Fruit fly (Drosophila melanogaster) whole organism, embryonic: ENCODE measurements around the gene Vajk1.
A peak's percentile ranks its signal among the peaks of the same experiment; 100 is the strongest.

Experiments
- Abd-B ChIP-seq: fragments of 200-800 bp; sonication (Bioruptor generic); optimal IDR thresholded peaks from 2 replicates; lab custom pipeline; 2018; ENCODE audit warnings: missing biosample characterization, mild to moderate bottlenecking, missing genetic modification characterization, moderate library complexity
- Blimp-1 ChIP-seq: fragments of 200-800 bp; sonication (Bioruptor generic); optimal IDR thresholded peaks from 3 replicates; lab custom pipeline; 2018; ENCODE audit warnings: missing biosample characterization, missing genetic modification characterization, mild to moderate bottlenecking, moderate library complexity, missing genetic modification reagents
- CG10366 ChIP-seq: fragments of 200-800 bp; sonication (Bioruptor generic); IDR thresholded peaks from 2 replicates; pipeline ENCODE4 v1.3.6; 2022; ENCODE audit warnings: missing biosample characterization, missing genetic modification characterization
- CG11247 ChIP-seq: fragments of 200-800 bp; sonication (Bioruptor generic); IDR thresholded peaks from 2 replicates; pipeline ENCODE4 v1.3.6; 2022; ENCODE audit warnings: missing biosample characterization, missing genetic modification characterization
- CG11456 ChIP-seq: fragments of 200-800 bp; sonication (Bioruptor generic); IDR thresholded peaks from 3 replicates; pipeline ENCODE4 v1.3.6; 2022; ENCODE audit warnings: missing biosample characterization, missing genetic modification characterization
- CG16863 ChIP-seq: fragments of 200-800 bp; sonication (Bioruptor generic); optimal IDR thresholded peaks from 3 replicates; lab custom pipeline; 2016; ENCODE audit warnings: missing biosample characterization, missing genetic modification characterization
- CG18011 ChIP-seq: fragments of 200-800 bp; sonication (Bioruptor generic); optimal IDR thresholded peaks from 2 replicates; lab custom pipeline; 2017; ENCODE audit warnings: missing biosample characterization, missing genetic modification characterization, mild to moderate bottlenecking, moderate library complexity, missing genotype
- CG3065 ChIP-seq: fragments of 200-800 bp; sonication (Bioruptor generic); optimal IDR thresholded peaks from 2 replicates; lab custom pipeline; 2016; ENCODE audit warnings: missing biosample characterization, missing genetic modification characterization
- CG4730 ChIP-seq: fragments of 200-800 bp; sonication (Bioruptor generic); IDR thresholded peaks from 2 replicates; pipeline ENCODE4 v1.3.6; 2022; ENCODE audit warnings: missing biosample characterization, missing genetic modification characterization
- CG8388 ChIP-seq: fragments of 200-800 bp; sonication (Bioruptor generic); optimal IDR thresholded peaks from 2 replicates; lab custom pipeline; 2019; ENCODE audit warnings: missing biosample characterization, mild to moderate bottlenecking, missing genetic modification characterization, moderate library complexity
- CoRest ChIP-seq: fragments of 200-800 bp; sonication (Bioruptor generic); optimal IDR thresholded peaks from 3 replicates; lab custom pipeline; 2018; ENCODE audit warnings: missing biosample characterization, mild to moderate bottlenecking, missing genetic modification characterization, moderate library complexity
- Deaf1 ChIP-seq: fragments of 200-800 bp; optimal IDR thresholded peaks from 3 replicates; lab custom pipeline; 2019; ENCODE audit warnings: missing biosample characterization, mild to moderate bottlenecking, missing genetic modification characterization, moderate library complexity
- Dip3 ChIP-seq: fragments of 200-800 bp; sonication (Bioruptor generic); optimal IDR thresholded peaks from 3 replicates; lab custom pipeline; 2016; ENCODE audit warnings: missing biosample characterization, missing genetic modification characterization
- Drgx ChIP-seq: fragments of 200-800 bp; sonication (Bioruptor generic); IDR thresholded peaks from 2 replicates; pipeline ENCODE4 v1.3.6; 2022; ENCODE audit warnings: missing biosample characterization, missing genetic modification characterization
- E2f1 ChIP-seq: fragments of 200-800 bp; sonication (Bioruptor generic); IDR thresholded peaks from 2 replicates; pipeline ENCODE4 v1.3.6; 2022; ENCODE audit warnings: missing biosample characterization, missing genetic modification characterization
- Elba2 ChIP-seq: fragments of 200-800 bp; sonication (Bioruptor generic); optimal IDR thresholded peaks from 3 replicates; lab custom pipeline; 2016; ENCODE audit warnings: missing biosample characterization, missing genetic modification characterization
- Ets65A ChIP-seq: fragments of 200-800 bp; sonication (Bioruptor generic); peaks from one replicate; lab custom pipeline; 2016; ENCODE audit warnings: missing biosample characterization, missing genetic modification characterization
- Lpt ChIP-seq: fragments of >200 bp; optimal IDR thresholded peaks from 2 replicates; lab custom pipeline; 2018; ENCODE audit warnings: missing biosample characterization, missing genetic modification characterization
- NC2β ChIP-seq: fragments of 200-800 bp; sonication (Bioruptor generic); optimal IDR thresholded peaks from 2 replicates; lab custom pipeline; 2016; ENCODE audit warnings: missing biosample characterization, missing genetic modification characterization
- Optix ChIP-seq: fragments of 200-800 bp; sonication (Bioruptor generic); IDR thresholded peaks from 3 replicates; pipeline ENCODE4 v1.3.6; 2022; ENCODE audit warnings: missing biosample characterization, missing genetic modification characterization
- Ptx1 ChIP-seq: fragments of 200-800 bp; sonication (Bioruptor generic); IDR thresholded peaks from 2 replicates; pipeline ENCODE4 v1.3.6; 2022; ENCODE audit warnings: missing biosample characterization, missing genetic modification characterization
- Sox102F ChIP-seq: fragments of 200-800 bp; sonication (Bioruptor generic); optimal IDR thresholded peaks from 2 replicates; lab custom pipeline; 2018; ENCODE audit warnings: missing biosample characterization, mild to moderate bottlenecking, missing genetic modification characterization, moderate library complexity
- abd-A ChIP-seq: fragments of 200-800 bp; sonication (Bioruptor generic); optimal IDR thresholded peaks from 3 replicates; lab custom pipeline; 2019; ENCODE audit warnings: missing biosample characterization, mild to moderate bottlenecking, missing genetic modification characterization, moderate library complexity
- ara ChIP-seq: fragments of 200-800 bp; sonication (Bioruptor generic); IDR thresholded peaks from 2 replicates; pipeline ENCODE4 v1.3.6; 2022; ENCODE audit warnings: missing biosample characterization, missing genetic modification characterization
- ase ChIP-seq: fragments of 200-800 bp; sonication (Bioruptor generic); IDR thresholded peaks from 3 replicates; pipeline ENCODE4 v1.3.6; 2022; ENCODE audit warnings: missing biosample characterization, missing genetic modification characterization
- bsh ChIP-seq, 2 experiments: fragments of 200-800 bp; sonication (Bioruptor generic); optimal IDR thresholded peaks; 2 replicates each; lab custom pipeline; 2017 to 2018; ENCODE audit warnings: mild to moderate bottlenecking in 2 of 2, missing biosample characterization in 2 of 2, missing genetic modification characterization in 2 of 2, moderate library complexity in 1 of 2
- btn ChIP-seq: fragments of 200-800 bp; sonication (Bioruptor generic); optimal IDR thresholded peaks from 2 replicates; lab custom pipeline; 2016; ENCODE audit warnings: missing biosample characterization, missing genetic modification characterization
- ci ChIP-seq: fragments of 200-800 bp; sonication (Bioruptor generic); IDR thresholded peaks from 3 replicates; pipeline ENCODE4 v1.3.6; 2022; ENCODE audit warnings: missing biosample characterization, missing genetic modification characterization
- corto ChIP-seq: fragments of 200-800 bp; sonication (Bioruptor generic); optimal IDR thresholded peaks from 2 replicates; lab custom pipeline; 2016; ENCODE audit warnings: missing biosample characterization, mild to moderate bottlenecking, missing genetic modification characterization, moderate library complexity
- dimm ChIP-seq: fragments of 200-800 bp; sonication (Bioruptor generic); IDR thresholded peaks from 2 replicates; pipeline ENCODE4 v1.3.6; 2022; ENCODE audit warnings: missing biosample characterization, missing genetic modification characterization
- dmrt11E ChIP-seq: fragments of 200-800 bp; sonication (Bioruptor generic); optimal IDR thresholded peaks from 3 replicates; lab custom pipeline; 2018; ENCODE audit warnings: missing biosample characterization, mild to moderate bottlenecking, missing genetic modification characterization, moderate library complexity
- esg ChIP-seq: fragments of 200-800 bp; sonication (Bioruptor generic); conservative IDR thresholded peaks from 2 replicates; pipeline ENCODE4 v1.3.6; 2022; ENCODE audit warnings: missing biosample characterization, missing genetic modification characterization
- gce ChIP-seq: fragments of 200-800 bp; sonication (Bioruptor generic); IDR thresholded peaks from 3 replicates; pipeline ENCODE4 v1.3.6; 2022; ENCODE audit warnings: missing biosample characterization, missing genetic modification characterization
- gcm ChIP-seq: fragments of 200-800 bp; sonication (Bioruptor generic); optimal IDR thresholded peaks from 2 replicates; lab custom pipeline; 2019; ENCODE audit warnings: missing biosample characterization, mild to moderate bottlenecking, missing genetic modification characterization, moderate library complexity
- lbe ChIP-seq: fragments of 200-800 bp; sonication (Bioruptor generic); optimal IDR thresholded peaks from 2 replicates; lab custom pipeline; 2016; ENCODE audit warnings: missing biosample characterization, mild to moderate bottlenecking, missing genetic modification characterization
- nom ChIP-seq: fragments of 200-800 bp; sonication (Bioruptor generic); optimal IDR thresholded peaks from 2 replicates; lab custom pipeline; 2017; ENCODE audit warnings: missing biosample characterization, missing genetic modification characterization, mild to moderate bottlenecking, moderate library complexity, missing genetic modification reagents
- otp ChIP-seq: fragments of 200-800 bp; sonication (Bioruptor generic); IDR thresholded peaks from 3 replicates; pipeline ENCODE4, ENCODE4 v1.3.6; 2022; ENCODE audit warnings: missing biosample characterization, missing genetic modification characterization
- pan ChIP-seq, 4 experiments: fragments of >200 bp in 3 of 4; fragments of 200-800 bp in 1 of 4; sonication (Bioruptor generic) in 1 of 4; optimal IDR thresholded peaks in 3 of 4; IDR thresholded peaks in 1 of 4; 2 replicates each; pipeline versions ENCODE4 v1.3.6 to Lab custom; 2017 to 2022; ENCODE audit warnings: missing biosample characterization in 2 of 4, missing genetic modification characterization in 2 of 4, mixed read lengths in 1 of 4
- rib ChIP-seq: fragments of 200-800 bp; sonication (Bioruptor generic); IDR thresholded peaks from 2 replicates; pipeline ENCODE4 v1.3.6; 2022; ENCODE audit warnings: missing biosample characterization, missing genetic modification characterization
- sens ChIP-seq: fragments of 200-800 bp; sonication (Bioruptor generic); peaks from one replicate; lab custom pipeline; 2016; ENCODE audit warnings: missing biosample characterization, missing genetic modification characterization
- slbo ChIP-seq: fragments of 200-800 bp; sonication (Bioruptor generic); IDR thresholded peaks from 2 replicates; pipeline ENCODE4 v1.3.6; 2022; ENCODE audit warnings: missing biosample characterization, missing genetic modification characterization
- stwl ChIP-seq: fragments of 200-800 bp; sonication (Bioruptor generic); optimal IDR thresholded peaks from 3 replicates; lab custom pipeline; 2018; ENCODE audit warnings: missing biosample characterization, mild to moderate bottlenecking, missing genetic modification characterization, moderate library complexity
- tgo ChIP-seq: fragments of 200-800 bp; sonication (Bioruptor generic); IDR thresholded peaks from 3 replicates; pipeline ENCODE4 v1.3.6; 2022; ENCODE audit warnings: missing biosample characterization, missing genetic modification characterization

Gene Vajk1

DNA sequence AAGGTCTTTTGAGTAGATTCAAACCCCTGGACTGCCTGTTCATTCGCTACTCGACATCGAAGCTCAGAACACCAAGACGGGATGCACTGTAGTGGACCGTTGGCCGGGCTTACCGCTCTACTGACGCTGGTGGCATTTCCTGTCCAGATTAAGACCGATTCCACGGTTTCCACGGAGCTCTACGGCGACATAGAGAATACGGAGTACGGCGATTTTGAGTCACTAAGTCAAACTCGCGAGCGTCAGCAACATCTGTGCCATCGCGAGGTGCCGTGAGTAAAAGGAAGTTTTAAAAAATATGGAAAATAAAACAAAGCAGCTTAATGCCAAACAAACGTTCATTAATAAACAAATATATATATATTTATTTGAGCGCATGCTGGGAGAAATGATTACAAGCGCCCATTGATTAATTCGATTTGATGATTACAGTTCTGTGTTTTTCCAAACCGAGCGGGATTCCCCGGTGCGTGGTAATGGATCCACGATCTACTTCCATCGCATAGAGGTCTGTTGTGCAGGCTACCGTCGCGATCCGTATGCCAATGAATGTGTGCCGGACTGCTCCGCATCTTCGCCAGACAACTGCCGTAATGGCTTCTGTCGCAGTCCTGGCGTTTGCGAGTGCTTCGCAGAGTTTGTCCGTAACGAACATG is 40.2 kb upstream of the Vajk1 start, which contains the start of gene NimB1:
Gene NimB1, plus strand, starts transcription at position 41 of the 656 bp plus-strand sequence.
- TF ChIP-seq Ets65A (GFP tag; lab: Kevin White, UChicago) (peak; percentile 67), CG3065 (no peak), otp (GFP tag; lab: Robert Waterston, UW) (no peak), CoRest (tag; lab: Kevin White, UChicago) (no peak), Deaf1 (tag; lab: Kevin White, UChicago) (no peak)

DNA sequence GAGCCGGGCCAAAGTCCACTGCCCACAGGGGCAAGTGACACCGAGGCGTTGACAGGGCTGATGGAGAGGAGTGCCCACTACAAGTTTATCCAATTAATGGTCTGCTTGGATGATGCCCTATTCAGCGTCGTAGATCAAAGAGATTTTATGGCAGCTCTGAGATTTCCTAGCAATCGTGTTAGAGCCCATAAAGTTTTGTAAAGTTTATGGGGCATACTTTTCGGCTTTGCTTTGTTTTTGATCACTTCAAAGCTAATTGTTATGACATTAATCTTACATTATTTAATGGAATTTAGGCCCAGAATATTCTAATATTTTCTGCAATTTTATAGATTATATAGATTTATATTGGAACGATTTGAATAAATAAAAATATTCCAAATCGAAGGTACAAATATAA is 37.0 kb upstream of the Vajk1 start:
- TF ChIP-seq CG8388 (GFP tag; lab: Kevin White, UChicago) = no peak
- TF ChIP-seq Abd-B (GFP tag; lab: Kevin White, UChicago) = peak; percentile 27
- 0 out of 3 replicates have a peak, but pooled peaks have one; percentile 4 for TF ChIP-seq CG11456 (GFP tag; lab: Robert Waterston, UW)
- TF ChIP-seq stwl (tag; lab: Kevin White, UChicago) = peak; percentile 50
- 0 out of 3 replicates have a peak, but pooled peaks have one; percentile 10 for TF ChIP-seq Optix
- TF ChIP-seq CG18011 (GFP tag; lab: Kevin White, UChicago) = peak; percentile 95

DNA sequence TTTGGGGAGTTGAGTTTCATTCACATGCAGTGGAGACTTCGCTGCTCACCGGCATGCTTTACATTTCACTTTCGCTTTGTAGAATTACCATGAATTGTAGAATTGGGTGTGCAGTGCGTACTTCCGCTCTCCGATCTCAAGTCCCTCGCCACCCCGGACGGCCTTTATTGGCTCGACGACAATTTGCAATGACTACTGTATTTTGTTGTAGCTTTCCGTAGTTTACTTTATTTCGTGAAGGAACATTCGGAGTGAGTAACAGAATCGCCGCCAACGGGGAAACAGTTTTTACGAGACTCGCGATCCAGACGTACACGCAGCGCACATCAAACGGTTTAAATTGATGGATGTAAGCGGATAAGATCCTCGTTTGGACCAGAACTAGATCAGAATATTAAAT is 33.9 kb upstream of the Vajk1 start, which contains the start of gene NimA:
Gene NimA, plus strand, starts transcription at position 301 of the 400 bp plus-strand sequence.
- TF ChIP-seq Blimp-1 (GFP tag; lab: Kevin White, UChicago) (peak; percentile 17), NC2β (GFP tag; lab: Kevin White, UChicago) (no peak), gce (GFP tag; lab: Robert Waterston, UW) (no peak), dmrt11E (tag; lab: Kevin White, UChicago) (no peak), E2f1 (GFP tag; lab: Robert Waterston, UW) (no peak), rib (GFP tag; lab: Robert Waterston, UW) (no peak), corto (GFP tag; lab: Kevin White, UChicago) (no peak), Elba2 (GFP tag; lab: Kevin White, UChicago) (no peak), Drgx (GFP tag; lab: Robert Waterston, UW) (0 out of 2 replicates have a peak, but pooled peaks have one; percentile 21)

DNA sequence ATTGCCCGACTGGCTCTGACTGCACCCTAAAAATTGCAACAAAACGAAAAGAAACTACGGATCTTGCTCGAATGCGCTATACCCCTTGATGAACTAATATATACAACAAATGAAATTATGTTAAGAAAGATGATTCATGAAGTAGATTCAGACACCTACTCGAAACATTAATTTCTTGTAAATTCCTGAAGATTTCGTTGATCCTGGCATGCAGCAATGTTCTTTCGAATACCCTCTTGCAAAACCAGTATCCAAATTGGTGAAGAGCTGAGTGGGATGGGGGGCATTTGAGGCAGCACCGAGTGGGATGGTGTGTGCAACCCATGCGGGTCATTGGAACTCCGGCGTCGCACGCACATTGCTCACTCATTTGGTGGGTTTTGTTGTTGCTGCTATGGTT is 32.4 kb upstream of the Vajk1 start:
- peak; percentile 18; the same call in 1 of the 2 replicates for TF ChIP-seq ara (GFP tag; lab: Robert Waterston, UW)
- no peak for TF ChIP-seq Dip3
- TF ChIP-seq nom = peak; percentile 61
- TF ChIP-seq CG16863 (GFP tag; lab: Kevin White, UChicago) = peak; percentile 6
- 0 out of 3 replicates have a peak, but pooled peaks have one; percentile 42 for TF ChIP-seq ase
- peak; percentile 31 for TF ChIP-seq Blimp-1 (GFP tag; lab: Kevin White, UChicago)
- no peak for TF ChIP-seq dimm (GFP tag; lab: Robert Waterston, UW)
- TF ChIP-seq Lpt (GFP tag; lab: Kevin White, UChicago) = no peak
- TF ChIP-seq pan (optimal IDR thresholded peaks at IDR 0.05; lab: Kevin White, UChicago) = no peak
- TF ChIP-seq pan (GFP tag; optimal IDR thresholded peaks at IDR 0.05 in 1 of 2, IDR thresholded peaks at IDR 0.05 in 1 of 2) = peak in 1 of 2 experiments; percentile 21
- TF ChIP-seq tgo (GFP tag; lab: Robert Waterston, UW) = peak; percentile 37; the same call in 1 of the 3 replicates
- TF ChIP-seq Drgx (GFP tag; lab: Robert Waterston, UW) = peak; percentile 97
- peak in 1 of 2 experiments; percentile 84 for TF ChIP-seq bsh (GFP tag; optimal IDR thresholded peaks at IDR 0.05; lab: Kevin White, UChicago)
- TF ChIP-seq corto (GFP tag; lab: Kevin White, UChicago) = peak; percentile 70
- peak; percentile 66 for TF ChIP-seq sens
- TF ChIP-seq CG10366 (GFP tag; lab: Robert Waterston, UW) = peak; percentile 14; the same call in 1 of the 2 replicates
- 0 out of 2 replicates have a peak, but pooled peaks have one; percentile 8 for TF ChIP-seq CG11247
- peak; percentile 10; the same call in 1 of the 2 replicates for TF ChIP-seq CG4730 (GFP tag; lab: Robert Waterston, UW)
- 0 out of 2 replicates have a peak, but pooled peaks have one; percentile 10 for TF ChIP-seq slbo (GFP tag; lab: Robert Waterston, UW)
- TF ChIP-seq ci (GFP tag; lab: Robert Waterston, UW) = 0 out of 3 replicates have a peak, but pooled peaks have one; percentile 21
- no peak for TF ChIP-seq abd-A (tag; lab: Kevin White, UChicago)
- no peak for TF ChIP-seq btn (GFP tag; lab: Kevin White, UChicago)
- TF ChIP-seq Ptx1 (GFP tag; lab: Robert Waterston, UW) = 0 out of 2 replicates have a peak, but pooled peaks have one; percentile 22
- peak; percentile 96 for TF ChIP-seq lbe (GFP tag; lab: Kevin White, UChicago)
- TF ChIP-seq esg = 0 out of 2 replicates have a peak, but pooled peaks have one; percentile 24
- TF ChIP-seq Sox102F (GFP tag; lab: Kevin White, UChicago) = peak; percentile 35
- TF ChIP-seq gcm (GFP tag; lab: Kevin White, UChicago) = peak; percentile 82
